Fruit fly (Drosophila melanogaster) ovary, adult (tissue): ENCODE data around the gene CG9184.

Experiments
- CG17801 ChIP-seq: fragments of 200-800 bp; optimal IDR thresholded peaks from 2 replicates; lab custom pipeline; 2019; ENCODE audit warnings: missing biosample characterization, mild to moderate bottlenecking, missing genetic modification characterization, moderate library complexity; ENCODE audit not compliant: partially characterized antibody

The CG9184 gene

DNA sequence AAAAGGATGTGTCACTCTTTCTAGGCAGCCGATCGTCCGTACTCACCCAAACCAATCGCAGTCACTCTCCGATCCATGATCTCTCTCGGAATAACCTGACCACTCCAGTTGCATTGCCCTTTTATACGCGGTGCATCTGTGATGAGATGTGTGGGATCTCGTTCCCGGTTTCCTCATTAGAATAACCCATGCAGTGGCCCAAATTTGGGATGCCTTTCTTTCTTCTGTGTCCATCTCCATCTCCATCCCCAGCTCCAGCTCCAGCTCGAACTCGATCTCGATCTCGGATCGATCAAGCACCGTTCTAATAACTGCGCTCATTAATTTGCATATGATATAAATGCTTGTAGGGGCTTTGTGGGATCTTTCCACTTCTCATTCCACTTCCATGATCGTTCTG is at the start of gene CG9184:
CG9184 (minus strand) TSS at position 101 of the 400 bp plus-strand sequence.
- no peak for TF ChIP-seq CG17801 (GFP tag; lab: Kevin White, UChicago)

DNA sequence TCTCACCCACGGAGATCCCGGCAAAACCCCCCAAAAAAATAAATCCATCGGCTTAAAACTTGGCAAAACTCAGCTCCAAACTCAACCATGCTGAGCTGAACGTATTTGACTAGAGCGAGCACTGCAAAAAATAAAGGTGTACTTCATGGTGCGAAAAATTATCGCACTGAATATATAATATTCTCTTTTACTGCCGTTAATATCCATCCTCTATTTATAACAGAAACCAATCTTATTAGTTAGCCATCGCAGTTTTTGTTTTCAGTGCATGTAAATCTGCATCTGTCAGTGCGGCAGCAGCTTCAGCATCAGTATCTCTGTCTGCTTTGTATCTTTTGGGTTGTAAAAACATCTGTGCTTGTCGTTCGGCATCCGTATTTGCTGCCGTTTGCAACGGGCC is 48.3 kb upstream of the CG9184 start:
- TF ChIP-seq CG17801 (GFP tag; lab: Kevin White, UChicago), result no peak

DNA sequence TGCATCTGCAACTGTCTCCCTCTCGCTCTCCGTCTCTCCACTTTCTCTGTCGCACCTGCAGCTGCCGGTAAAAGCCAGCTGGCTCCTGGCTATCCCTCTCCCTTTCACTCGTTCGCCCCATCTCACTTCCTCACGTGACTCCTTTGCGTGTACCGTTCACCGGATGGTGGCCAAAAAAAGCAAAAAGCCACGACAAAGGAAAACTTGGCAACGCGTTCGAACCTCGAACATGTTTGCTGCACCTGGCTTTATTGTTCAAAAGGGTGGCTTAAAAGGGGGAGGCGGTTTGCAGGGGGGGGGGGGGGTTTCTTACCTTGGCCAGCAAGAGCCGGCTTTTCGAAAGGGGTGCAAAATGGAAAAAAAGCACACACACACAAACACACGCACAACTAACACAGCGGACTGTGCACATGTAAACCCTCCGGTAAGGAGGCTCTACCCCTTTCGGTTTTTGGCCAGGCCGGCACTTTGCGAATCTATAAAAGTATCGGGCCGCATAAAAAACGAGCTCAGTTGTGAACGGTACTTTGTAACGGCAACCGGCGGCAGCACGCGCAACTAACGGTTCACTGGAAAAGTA is 47.6 kb upstream of the CG9184 start, which contains the start of gene ru:
ru (plus strand) TSS at position 530 of the 580 bp plus-strand sequence.
- TF ChIP-seq CG17801 (GFP tag; lab: Kevin White, UChicago), result no peak

DNA sequence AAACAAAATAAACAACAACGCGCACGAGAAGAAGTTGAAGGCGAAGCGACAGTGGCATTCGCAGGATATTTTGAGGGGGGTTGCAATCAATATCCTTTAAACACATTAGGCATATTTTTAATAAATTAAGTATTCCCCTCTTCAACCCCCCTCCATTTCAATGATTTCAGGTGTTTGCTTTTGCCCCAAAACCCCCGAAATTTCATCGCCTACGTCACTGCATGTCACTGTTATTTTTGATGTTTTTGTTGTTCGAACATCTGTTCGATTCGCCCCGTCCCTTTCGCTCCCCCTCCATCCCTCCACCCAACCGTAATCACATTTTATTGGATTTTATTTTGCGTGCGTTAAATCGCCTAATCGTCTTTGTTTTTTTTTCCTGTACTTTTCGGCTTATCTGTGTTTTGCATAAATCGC is 45.6 kb upstream of the CG9184 start:
- no peak for TF ChIP-seq CG17801 (GFP tag; lab: Kevin White, UChicago)

DNA sequence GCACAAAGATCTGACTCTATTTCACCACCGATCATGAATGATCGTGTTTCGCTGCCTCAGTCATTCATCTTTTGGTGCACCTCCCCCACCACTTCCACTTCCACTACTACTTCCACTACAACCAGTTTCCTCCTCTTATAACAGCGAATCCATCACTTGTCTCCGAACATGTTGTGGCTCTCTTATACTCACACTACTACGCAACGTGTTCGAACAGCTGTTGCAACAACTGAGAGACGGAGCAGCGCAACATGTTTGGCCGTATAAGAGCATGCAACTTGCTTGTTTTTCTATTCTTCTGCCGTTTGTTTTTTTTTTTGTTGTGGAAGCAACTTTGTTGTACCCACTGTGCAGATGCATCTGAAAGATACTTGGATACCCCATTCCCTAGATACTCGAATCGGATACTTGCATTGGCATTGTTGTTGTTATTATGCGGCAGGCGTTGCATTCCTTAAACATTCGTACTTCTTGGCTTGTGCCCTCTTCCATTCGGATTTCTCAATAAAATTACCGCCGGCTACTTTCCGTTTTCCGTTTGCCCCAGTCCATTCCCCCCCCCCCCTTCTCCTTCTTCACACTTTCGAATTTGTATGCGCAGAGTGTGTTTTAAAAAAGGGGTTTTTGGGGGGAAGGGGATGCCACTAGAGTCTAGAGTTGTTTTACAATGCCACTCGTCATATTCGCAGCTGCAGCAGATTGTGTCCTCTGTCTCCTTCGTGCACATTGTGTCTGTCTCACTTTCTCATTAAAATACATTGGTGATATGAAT is 44.5 kb upstream of the CG9184 start:
- TF ChIP-seq CG17801 (GFP tag; lab: Kevin White, UChicago), result no peak

dm6 chr3L:1364368-1364767 is 41.8 kb upstream of the CG9184 start:
- TF ChIP-seq CG17801 (GFP tag; lab: Kevin White, UChicago), result no peak

DNA sequence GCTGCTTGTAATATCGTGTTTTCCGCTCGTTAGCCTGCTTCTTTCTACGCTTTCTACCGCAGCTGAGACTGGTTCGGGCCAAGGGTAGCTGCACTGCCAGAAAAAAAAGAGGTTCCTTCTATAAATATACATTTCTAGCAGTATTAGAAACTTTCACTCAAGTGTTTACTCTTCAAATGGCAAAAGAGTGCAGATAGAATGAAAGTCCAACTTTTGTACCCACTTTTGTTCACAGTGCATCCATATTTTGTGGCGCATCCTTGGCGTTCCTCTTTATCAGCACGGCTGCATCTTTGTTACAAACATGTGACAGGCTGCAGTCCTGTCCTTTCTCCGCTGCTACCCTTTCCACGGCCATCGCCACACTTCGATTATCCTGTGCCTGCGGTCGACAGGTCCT is 35.7 kb upstream of the CG9184 start:
- TF ChIP-seq CG17801 (GFP tag; lab: Kevin White, UChicago), result no peak

DNA sequence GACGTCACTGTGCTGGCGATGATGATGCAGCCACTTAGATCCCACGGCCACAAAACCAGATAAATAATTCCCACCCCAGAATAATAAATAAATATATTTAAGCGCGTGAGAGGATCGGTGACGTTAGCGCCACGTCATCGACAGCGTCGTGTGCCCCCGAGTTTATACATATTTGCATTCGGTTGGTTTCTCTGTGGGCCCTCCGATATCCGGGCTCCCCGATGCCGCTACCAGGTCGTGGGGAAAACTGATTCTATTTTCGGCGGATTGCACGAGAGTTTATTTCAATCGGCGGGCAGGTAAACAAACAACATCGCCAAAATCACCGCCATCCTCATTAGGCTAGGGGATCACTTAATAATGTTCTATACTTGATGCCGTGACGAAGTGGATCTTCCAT is 31.6 kb upstream of the CG9184 start:
- TF ChIP-seq CG17801 (GFP tag; lab: Kevin White, UChicago), result no peak

DNA sequence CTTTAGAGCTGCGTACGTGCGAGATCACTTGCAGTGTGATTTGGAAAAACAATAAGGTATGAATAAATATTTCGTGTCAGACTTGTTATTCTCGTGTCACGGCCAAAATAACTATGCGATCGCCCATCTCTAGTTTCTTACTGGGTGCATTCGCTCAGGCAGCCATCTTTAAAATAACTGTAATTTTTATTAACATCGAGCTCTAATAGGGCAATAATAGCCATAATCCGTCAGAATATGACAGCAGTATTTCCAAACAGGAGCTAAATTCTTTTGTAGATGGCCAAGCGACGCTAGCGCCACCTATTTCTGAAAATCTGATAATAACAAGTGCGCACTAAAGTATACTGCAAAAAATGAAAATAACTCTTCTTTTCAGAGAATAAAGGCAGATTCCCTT is 29.5 kb upstream of the CG9184 start:
- TF ChIP-seq CG17801 (GFP tag; lab: Kevin White, UChicago), result peak; percentile 50

DNA sequence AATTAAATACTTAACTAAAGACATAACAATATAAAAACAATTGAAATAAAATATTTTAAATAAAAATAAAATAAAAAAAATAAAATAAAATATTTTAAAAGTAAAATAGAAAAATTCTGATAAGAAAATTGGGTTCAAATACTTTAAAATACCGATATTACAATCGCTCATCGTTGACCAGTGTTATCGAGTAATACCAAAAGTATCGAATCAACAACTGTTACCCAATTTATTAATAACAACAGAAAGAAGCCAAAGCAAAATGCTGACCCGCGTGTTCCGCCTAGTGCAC is 28.3 kb upstream of the CG9184 start, which contains the start of gene CG9166:
CG9166 (plus strand) TSS at position 193 of the 292 bp plus-strand sequence.
- TF ChIP-seq CG17801 (GFP tag; lab: Kevin White, UChicago), result no peak

dm6 chr3L:1349942-1350923 is 27.6 kb upstream of the CG9184 start:
- peak; percentile 3 for TF ChIP-seq CG17801 (GFP tag; lab: Kevin White, UChicago)

- no peak for TF ChIP-seq CG17801 (GFP tag; lab: Kevin White, UChicago)
Measured at dm6 chr3L:1349397-1349796, 26.8 kb upstream of the CG9184 start.

DNA sequence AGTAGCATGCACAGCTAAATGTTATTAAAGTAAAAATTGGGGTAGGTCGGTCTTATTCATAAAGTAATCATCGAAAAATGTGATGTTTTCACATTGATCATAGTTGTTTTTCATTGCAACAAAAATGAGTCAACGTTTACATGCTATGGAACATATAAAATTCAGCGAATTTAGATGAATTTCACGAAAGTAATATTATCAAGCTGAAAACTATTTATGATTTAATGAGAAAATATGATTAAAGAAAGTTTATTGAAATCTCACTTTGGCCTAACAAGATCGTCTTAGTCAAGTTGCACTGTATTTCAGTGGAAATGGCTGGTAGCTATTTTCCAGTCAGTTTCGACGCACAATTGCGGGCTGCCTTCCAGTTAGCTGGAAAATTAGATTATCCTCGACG is 26.3 kb upstream of the CG9184 start:
- TF ChIP-seq CG17801 (GFP tag; lab: Kevin White, UChicago), result no peak

DNA sequence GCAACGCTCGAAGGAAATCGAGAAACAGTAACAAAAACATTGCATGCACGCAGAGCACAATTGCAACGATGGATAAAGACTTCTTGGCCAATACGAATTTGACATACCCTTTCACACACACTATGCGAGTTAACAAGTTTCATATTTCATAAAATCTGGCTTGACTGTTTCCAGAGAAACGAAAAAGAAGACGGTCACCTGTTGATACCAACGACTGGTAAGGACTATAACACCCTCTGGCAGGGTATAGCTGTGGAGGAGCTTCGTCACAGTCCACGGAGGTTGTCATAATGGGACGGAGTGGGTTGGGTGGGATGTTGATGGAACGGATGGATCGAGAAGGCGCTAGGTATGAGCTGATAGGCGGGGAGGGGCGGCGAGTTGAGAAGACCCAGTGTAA is 25.6 kb upstream of the CG9184 start:
- no peak for TF ChIP-seq CG17801 (GFP tag; lab: Kevin White, UChicago)

DNA sequence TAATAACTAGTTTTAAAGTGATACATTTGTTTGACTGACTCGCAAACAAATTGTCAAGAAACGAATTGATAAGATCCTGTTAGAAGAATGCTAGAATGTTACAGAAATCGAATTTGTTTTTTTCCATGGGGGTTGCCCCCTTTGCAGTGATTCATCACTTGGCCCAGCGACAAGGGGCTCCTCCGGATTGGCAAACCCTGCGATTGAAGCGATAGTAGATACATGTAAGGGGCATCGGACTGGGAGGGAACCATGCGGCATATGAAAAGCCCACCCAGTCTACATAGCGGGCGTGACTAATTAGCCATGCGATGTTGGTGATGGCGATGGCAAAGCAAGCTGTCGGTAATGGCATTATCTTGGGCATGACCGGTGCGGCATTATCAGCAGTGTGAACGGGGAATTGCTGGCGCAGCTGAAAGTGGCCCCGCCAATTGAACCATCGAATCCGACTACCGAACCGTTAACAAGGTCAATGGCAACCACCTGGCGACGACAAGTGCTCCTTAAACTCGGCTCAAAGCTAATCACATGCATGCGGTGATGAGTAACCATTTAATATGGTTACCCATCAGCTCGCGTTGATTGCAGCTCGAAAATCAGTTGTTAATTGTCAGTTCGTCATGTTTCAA is 24.5 kb upstream of the CG9184 start:
- no peak for TF ChIP-seq CG17801 (GFP tag; lab: Kevin White, UChicago)
